Fruit fly (Drosophila melanogaster) whole organism, embryonic: ENCODE data around the gene Pig1.
A peak's percentile ranks its signal among the peaks of the same experiment; 100 is the strongest.

ENCODE experiments used
- Antp ChIP-seq: fragments of 200-800 bp; sonication (Bioruptor generic); optimal IDR thresholded peaks from 3 replicates; lab custom pipeline; 2016; ENCODE audit warnings: missing biosample characterization, missing genetic modification characterization
- CG15601 ChIP-seq: fragments of 200-800 bp; sonication (Bioruptor generic); optimal IDR thresholded peaks from 3 replicates; lab custom pipeline; 2019; ENCODE audit warnings: missing biosample characterization, mild to moderate bottlenecking, missing genetic modification characterization, moderate library complexity
- CG1647 ChIP-seq: fragments of 200-800 bp; sonication (Bioruptor generic); optimal IDR thresholded peaks from 3 replicates; lab custom pipeline; 2016; ENCODE audit warnings: missing biosample characterization, missing genetic modification characterization
- CG17568 ChIP-seq: fragments of 200-800 bp; sonication (Bioruptor generic); optimal IDR thresholded peaks from 2 replicates; lab custom pipeline; 2018; ENCODE audit warnings: missing biosample characterization, mild to moderate bottlenecking, missing genetic modification characterization, moderate library complexity
- CG18619 ChIP-seq: fragments of 200-800 bp; sonication (Bioruptor generic); optimal IDR thresholded peaks from 3 replicates; lab custom pipeline; 2017; ENCODE audit warnings: missing biosample characterization, mild to moderate bottlenecking, missing genetic modification characterization
- CG31441 ChIP-seq: fragments of 200-800 bp; sonication (Bioruptor generic); IDR thresholded peaks from 2 replicates; pipeline ENCODE4 v1.3.6; 2022; ENCODE audit warnings: missing biosample characterization, missing genetic modification characterization
- CG4404 ChIP-seq: fragments of 200-800 bp; sonication (Bioruptor generic); IDR thresholded peaks from 2 replicates; pipeline ENCODE4 v1.3.6; 2022; ENCODE audit warnings: missing biosample characterization, missing genetic modification characterization
- CG4617 ChIP-seq: fragments of 200-800 bp; sonication (Bioruptor generic); optimal IDR thresholded peaks from 3 replicates; lab custom pipeline; 2016; ENCODE audit warnings: missing biosample characterization, missing genetic modification characterization, borderline replicate concordance
- CG4707 ChIP-seq: fragments of 200-800 bp; sonication (Bioruptor generic); optimal IDR thresholded peaks from 2 replicates; lab custom pipeline; 2018; ENCODE audit warnings: missing biosample characterization, mild to moderate bottlenecking, missing genetic modification characterization, moderate library complexity
- CG6765 ChIP-seq: fragments of 200-800 bp; sonication (Bioruptor generic); optimal IDR thresholded peaks from 3 replicates; lab custom pipeline; 2017; ENCODE audit warnings: missing biosample characterization, mild to moderate bottlenecking, missing genetic modification characterization
- CG9215 ChIP-seq: fragments of 200-800 bp; sonication (Bioruptor generic); IDR thresholded peaks from 2 replicates; pipeline ENCODE4 v1.3.6; 2022; ENCODE audit warnings: missing biosample characterization, missing genetic modification characterization
- CG9727 ChIP-seq: fragments of 200-800 bp; sonication (Bioruptor generic); optimal IDR thresholded peaks from 3 replicates; lab custom pipeline; 2017; ENCODE audit warnings: missing biosample characterization, mild to moderate bottlenecking, missing genetic modification characterization
- CG9817 ChIP-seq: fragments of 200-800 bp; sonication (Bioruptor generic); optimal IDR thresholded peaks from 2 replicates; lab custom pipeline; 2018; ENCODE audit warnings: missing biosample characterization, mild to moderate bottlenecking, missing genetic modification characterization, moderate library complexity
- CoRest ChIP-seq: fragments of 200-800 bp; sonication (Bioruptor generic); optimal IDR thresholded peaks from 3 replicates; lab custom pipeline; 2018; ENCODE audit warnings: missing biosample characterization, mild to moderate bottlenecking, missing genetic modification characterization, moderate library complexity
- Dfd ChIP-seq, 2 experiments: fragments of >200 bp; optimal IDR thresholded peaks; 2 replicates each; lab custom pipeline; 2017; ENCODE audit warnings: missing biosample characterization in 2 of 2, missing genetic modification characterization in 2 of 2
- Dll ChIP-seq: fragments of 200-800 bp; sonication (Bioruptor generic); IDR thresholded peaks from 4 replicates; pipeline ENCODE4 v1.3.6; 2022; ENCODE audit warnings: missing biosample characterization, missing genetic modification characterization; ENCODE audit not compliant: partially characterized antibody
- Dp ChIP-seq: fragments of 200-800 bp; sonication (Bioruptor generic); optimal IDR thresholded peaks from 2 replicates; lab custom pipeline; 2018; ENCODE audit warnings: missing biosample characterization, mild to moderate bottlenecking, missing genetic modification characterization, moderate library complexity
- Dref ChIP-seq: fragments of 200-800 bp; sonication (Bioruptor generic); IDR thresholded peaks from 2 replicates; pipeline ENCODE4 v1.3.6; 2022; ENCODE audit warnings: missing biosample characterization, missing genetic modification characterization
- Eip74EF ChIP-seq, 2 experiments: fragments of 200-800 bp in 1 of 2; fragments of >200 bp in 1 of 2; sonication (Bioruptor generic) in 1 of 2; optimal IDR thresholded peaks; 2 replicates each; lab custom pipeline; 2017 to 2019; ENCODE audit warnings: missing biosample characterization in 2 of 2, missing genetic modification characterization in 2 of 2, mild to moderate bottlenecking in 1 of 2, moderate library complexity in 1 of 2
- HHEX ChIP-seq: fragments of 200-800 bp; sonication (Bioruptor generic); optimal IDR thresholded peaks from 3 replicates; lab custom pipeline; 2017; ENCODE audit warnings: missing biosample characterization, mild to moderate bottlenecking, missing genetic modification characterization, missing genetic modification reagents
- Jarid2 ChIP-seq: fragments of 200-800 bp; sonication (Bioruptor generic); optimal IDR thresholded peaks from 3 replicates; lab custom pipeline; 2017; ENCODE audit warnings: mild to moderate bottlenecking, missing biosample characterization, missing genetic modification reagents, missing genetic modification characterization
- Myb ChIP-seq: fragments of 200-800 bp; sonication (Bioruptor generic); optimal IDR thresholded peaks from 2 replicates; lab custom pipeline; 2016; ENCODE audit warnings: missing biosample characterization, missing genetic modification characterization
- Nf-YC ChIP-seq: fragments of 200-800 bp; optimal IDR thresholded peaks from 3 replicates; lab custom pipeline; 2019; ENCODE audit warnings: missing biosample characterization, mild to moderate bottlenecking, missing genetic modification characterization, moderate library complexity
- Oaz ChIP-seq: fragments of 200-800 bp; sonication (Bioruptor generic); IDR thresholded peaks from 2 replicates; pipeline ENCODE4 v1.3.6; 2022; ENCODE audit warnings: missing biosample characterization, missing genetic modification characterization
- Oli ChIP-seq: fragments of 200-800 bp; sonication (Bioruptor generic); optimal IDR thresholded peaks from 2 replicates; lab custom pipeline; 2018; ENCODE audit warnings: missing biosample characterization, mild to moderate bottlenecking, missing genetic modification characterization, moderate library complexity
- Rfx ChIP-seq: fragments of 200-800 bp; sonication (Bioruptor generic); IDR thresholded peaks from 2 replicates; pipeline ENCODE4 v1.3.6; 2022; ENCODE audit warnings: missing biosample characterization, missing genetic modification characterization
- Six4 ChIP-seq: fragments of 200-800 bp; sonication (Bioruptor generic); optimal IDR thresholded peaks from 2 replicates; lab custom pipeline; 2016; ENCODE audit warnings: missing biosample characterization, missing genetic modification characterization
- Sox102F ChIP-seq: fragments of 200-800 bp; sonication (Bioruptor generic); optimal IDR thresholded peaks from 2 replicates; lab custom pipeline; 2018; ENCODE audit warnings: missing biosample characterization, mild to moderate bottlenecking, missing genetic modification characterization, moderate library complexity
- YL-1 ChIP-seq: fragments of 200-800 bp; sonication (Bioruptor generic); optimal IDR thresholded peaks from 3 replicates; lab custom pipeline; 2017; ENCODE audit warnings: missing biosample characterization, mild to moderate bottlenecking, missing genetic modification characterization
- ab ChIP-seq: fragments of 200-800 bp; sonication (Bioruptor generic); optimal IDR thresholded peaks from 2 replicates; lab custom pipeline; 2016; ENCODE audit warnings: missing biosample characterization, missing genetic modification characterization
- al ChIP-seq: fragments of 200-800 bp; sonication (Bioruptor generic); IDR thresholded peaks from 2 replicates; pipeline ENCODE4 v1.3.6; 2022; ENCODE audit warnings: missing biosample characterization, missing genetic modification characterization
- ase ChIP-seq: fragments of 200-800 bp; sonication (Bioruptor generic); IDR thresholded peaks from 3 replicates; pipeline ENCODE4 v1.3.6; 2022; ENCODE audit warnings: missing biosample characterization, missing genetic modification characterization
- cato ChIP-seq: fragments of 200-800 bp; sonication (Bioruptor generic); optimal IDR thresholded peaks from 2 replicates; lab custom pipeline; 2016; ENCODE audit warnings: missing biosample characterization, missing genetic modification characterization, borderline replicate concordance
- crc ChIP-seq: fragments of 200-800 bp; sonication (Bioruptor generic); optimal IDR thresholded peaks from 2 replicates; lab custom pipeline; 2016; ENCODE audit warnings: missing biosample characterization, missing genetic modification characterization
- cwo ChIP-seq: fragments of 200-800 bp; sonication (Bioruptor generic); optimal IDR thresholded peaks from 3 replicates; lab custom pipeline; 2017; ENCODE audit warnings: missing biosample characterization, missing genetic modification characterization, mild to moderate bottlenecking, moderate library complexity, missing genetic modification reagents
- fd3F ChIP-seq: fragments of 200-800 bp; sonication (Bioruptor generic); optimal IDR thresholded peaks from 2 replicates; lab custom pipeline; 2018; ENCODE audit warnings: missing biosample characterization, mild to moderate bottlenecking, missing genetic modification characterization, moderate library complexity
- fd96Cb ChIP-seq: fragments of 200-800 bp; sonication (Bioruptor generic); optimal IDR thresholded peaks from 2 replicates; lab custom pipeline; 2018; ENCODE audit warnings: missing biosample characterization, mild to moderate bottlenecking, missing genetic modification characterization, moderate library complexity
- ftz-f1 ChIP-seq: fragments of 200-800 bp; sonication (Bioruptor generic); optimal IDR thresholded peaks from 2 replicates; lab custom pipeline; 2016; ENCODE audit warnings: missing biosample characterization, missing genetic modification characterization
- h ChIP-seq: fragments of >200 bp; optimal IDR thresholded peaks from 2 replicates; lab custom pipeline; 2017
- lilli ChIP-seq: fragments of 200-800 bp; sonication (Bioruptor generic); optimal IDR thresholded peaks from 3 replicates; lab custom pipeline; 2016; ENCODE audit warnings: missing biosample characterization, missing genetic modification characterization
- salm ChIP-seq: fragments of 200-800 bp; sonication (Bioruptor generic); optimal IDR thresholded peaks from 2 replicates; lab custom pipeline; 2018; ENCODE audit warnings: missing biosample characterization, mild to moderate bottlenecking, missing genetic modification characterization
- sim ChIP-seq: fragments of 200-800 bp; sonication (Bioruptor generic); IDR thresholded peaks from 2 replicates; pipeline ENCODE4 v1.3.6; 2022; ENCODE audit warnings: missing biosample characterization, missing genetic modification characterization
- slp2 ChIP-seq: fragments of 200-800 bp; sonication (Bioruptor generic); optimal IDR thresholded peaks from 2 replicates; lab custom pipeline; 2016; ENCODE audit warnings: missing biosample characterization, missing genetic modification characterization
- stwl ChIP-seq: fragments of 200-800 bp; sonication (Bioruptor generic); optimal IDR thresholded peaks from 3 replicates; lab custom pipeline; 2018; ENCODE audit warnings: missing biosample characterization, mild to moderate bottlenecking, missing genetic modification characterization, moderate library complexity
- tna ChIP-seq: fragments of 200-800 bp; sonication (Bioruptor generic); IDR thresholded peaks from 2 replicates; pipeline ENCODE4 v1.3.6; 2022; ENCODE audit warnings: missing biosample characterization, missing genetic modification characterization; ENCODE audit not compliant: partially characterized antibody
- ttk ChIP-seq: fragments of 200-800 bp; sonication (Bioruptor generic); IDR thresholded peaks from 2 replicates; pipeline ENCODE4 v2.1.2; 2022; ENCODE audit warnings: missing biosample characterization, missing genetic modification characterization
- twi ChIP-seq: fragments of 200-800 bp; optimal IDR thresholded peaks from 2 replicates; lab custom pipeline; 2019; ENCODE audit warnings: missing biosample characterization, mild to moderate bottlenecking, missing genetic modification characterization, moderate library complexity
- usp ChIP-seq: fragments of >200 bp; optimal IDR thresholded peaks from 2 replicates; lab custom pipeline; 2017; ENCODE audit warnings: missing biosample characterization, missing genetic modification characterization
- vfl ChIP-seq: fragments of 200-800 bp; sonication (Bioruptor generic); optimal IDR thresholded peaks from 2 replicates; lab custom pipeline; 2016; ENCODE audit warnings: missing biosample characterization, missing genetic modification characterization

The Pig1 gene

dm6 chrX:3205887-3206794 is 42.9 kb downstream of the Pig1 start (continued):
- TF ChIP-seq Eip74EF (GFP tag; optimal IDR thresholded peaks at IDR 0.05; lab: Kevin White, UChicago) (no peak), Jarid2 (GFP tag; lab: Kevin White, UChicago) (no peak), sim (peak; percentile 45; the same call in 1 of the 2 replicates), vfl (GFP tag; lab: Kevin White, UChicago) (peak; percentile 16), CG9215 (GFP tag; lab: Robert Waterston, UW) (peak; percentile 50), YL-1 (GFP tag; lab: Kevin White, UChicago) (no peak), CG9817 (tag; lab: Kevin White, UChicago) (peak; percentile 48), salm (tag; lab: Kevin White, UChicago) (no peak), CG17568 (GFP tag; lab: Kevin White, UChicago) (peak; percentile 38), h (lab: Kevin White, UChicago) (no peak), Sox102F (peak; percentile 59), CG4707 (GFP tag; lab: Kevin White, UChicago) (no peak), stwl (no peak), Dp (no peak), fd96Cb (peak; percentile 47), ftz-f1 (GFP tag; lab: Kevin White, UChicago) (no peak), cato (no peak), Oaz (GFP tag; lab: Robert Waterston, UW) (peak; percentile 60), CoRest (tag; lab: Kevin White, UChicago) (peak; percentile 41), CG31441 (GFP tag; lab: Robert Waterston, UW) (peak; percentile 57), ase (peak; percentile 55; the same call in 1 of the 3 replicates), tna (GFP tag; lab: Robert Waterston, UW) (no peak), ttk (peak; percentile 68), slp2 (peak; percentile 43), Rfx (peak; percentile 82), CG4617 (GFP tag; lab: Kevin White, UChicago) (no peak), Oli (tag; lab: Kevin White, UChicago) (peak; percentile 60), Dref (GFP tag; lab: Robert Waterston, UW) (no peak), CG6765 (GFP tag; lab: Kevin White, UChicago) (peak; percentile 69), Dfd (GFP tag; optimal IDR thresholded peaks at IDR 0.05; lab: Kevin White, UChicago) (no peak), ab (GFP tag; lab: Kevin White, UChicago) (no peak), HHEX (GFP tag; lab: Kevin White, UChicago) (peak; percentile 52), Myb (peak; percentile 52), Six4 (peak; percentile 50), Nf-YC (no peak), al (GFP tag; lab: Robert Waterston, UW) (peak; percentile 14; the same call in 1 of the 2 replicates), cwo (GFP tag; lab: Kevin White, UChicago) (peak; percentile 69), CG4404 (GFP tag; lab: Robert Waterston, UW) (no peak), lilli (peak; percentile 74), CG9727 (peak; percentile 43), twi (tag; lab: Kevin White, UChicago) (no peak), usp (GFP tag; lab: Kevin White, UChicago) (no peak), CG15601 (tag; lab: Kevin White, UChicago) (peak; percentile 5), Dll (GFP tag; lab: Robert Waterston, UW) (no peak), Antp (GFP tag; lab: Kevin White, UChicago) (peak; percentile 81), CG1647 (peak; percentile 51), fd3F (peak; percentile 15), CG18619 (GFP tag; lab: Kevin White, UChicago) (peak; percentile 58), crc (GFP tag; lab: Kevin White, UChicago) (peak; percentile 43)
